Fruit fly (Drosophila melanogaster) whole organism, embryonic: ENCODE results near the gene dind.
A peak's percentile ranks its signal among the peaks of the same experiment; 100 is the strongest.

Experiments used
- Abd-B ChIP-seq: fragments of 200-800 bp; sonication (Bioruptor generic); optimal IDR thresholded peaks from 2 replicates; lab custom pipeline; 2018; ENCODE audit warnings: missing biosample characterization, mild to moderate bottlenecking, missing genetic modification characterization, moderate library complexity
- Atf-2 ChIP-seq: fragments of 200-800 bp; sonication (Bioruptor generic); optimal IDR thresholded peaks from 2 replicates; lab custom pipeline; 2016; ENCODE audit warnings: missing biosample characterization, missing genetic modification characterization
- BEAF-32 ChIP-seq: fragments of 200-800 bp; sonication (Bioruptor generic); optimal IDR thresholded peaks from 3 replicates; lab custom pipeline; 2017; ENCODE audit warnings: missing biosample characterization, missing genetic modification characterization, mild to moderate bottlenecking, moderate library complexity, missing genetic modification reagents
- Bgb ChIP-seq: fragments of 200-800 bp; sonication (Bioruptor generic); IDR thresholded peaks from 2 replicates; pipeline ENCODE4 v1.3.6; 2022; ENCODE audit warnings: missing biosample characterization, missing genetic modification characterization; ENCODE audit not compliant: partially characterized antibody
- CG13775 ChIP-seq: fragments of 200-800 bp; sonication (Bioruptor generic); optimal IDR thresholded peaks from 3 replicates; lab custom pipeline; 2017; ENCODE audit warnings: missing biosample characterization, mild to moderate bottlenecking, missing genetic modification characterization
- CG13894 ChIP-seq: fragments of 200-800 bp; sonication (Bioruptor generic); optimal IDR thresholded peaks from 3 replicates; lab custom pipeline; 2018; ENCODE audit warnings: missing biosample characterization, mild to moderate bottlenecking, missing genetic modification characterization, moderate library complexity
- CG15269 ChIP-seq: fragments of 200-800 bp; sonication (Bioruptor generic); optimal IDR thresholded peaks from 2 replicates; lab custom pipeline; 2018; ENCODE audit warnings: missing biosample characterization, mild to moderate bottlenecking, missing genetic modification characterization, moderate library complexity
- CG15514 ChIP-seq: fragments of 200-800 bp; sonication (Bioruptor generic); optimal IDR thresholded peaks from 3 replicates; lab custom pipeline; 2017; ENCODE audit warnings: missing biosample characterization, missing genetic modification characterization, mild to moderate bottlenecking, moderate library complexity, missing genetic modification reagents
- CG17612 ChIP-seq: fragments of 200-800 bp; sonication (Bioruptor generic); IDR thresholded peaks from 2 replicates; pipeline ENCODE4 v1.3.6; 2022; ENCODE audit warnings: missing biosample characterization, missing genetic modification characterization
- CG18262 ChIP-seq: fragments of 200-800 bp; optimal IDR thresholded peaks from 3 replicates; lab custom pipeline; 2019; ENCODE audit warnings: missing biosample characterization, mild to moderate bottlenecking, missing genetic modification characterization, moderate library complexity
- CG18764 ChIP-seq: fragments of 200-800 bp; sonication (Bioruptor generic); optimal IDR thresholded peaks from 3 replicates; lab custom pipeline; 2016; ENCODE audit warnings: missing biosample characterization, missing genetic modification characterization
- CG2120 ChIP-seq: fragments of 200-800 bp; sonication (Bioruptor generic); optimal IDR thresholded peaks from 3 replicates; lab custom pipeline; 2016; ENCODE audit warnings: missing biosample characterization, missing genetic modification characterization
- CG31388 ChIP-seq: fragments of 200-800 bp; sonication (Bioruptor generic); optimal IDR thresholded peaks from 2 replicates; lab custom pipeline; 2016; ENCODE audit warnings: missing biosample characterization, missing genetic modification characterization
- CG3163 ChIP-seq: fragments of 200-800 bp; sonication (Bioruptor generic); optimal IDR thresholded peaks from 3 replicates; lab custom pipeline; 2016; ENCODE audit warnings: missing biosample characterization, missing genetic modification characterization
- CG33213 ChIP-seq: fragments of 200-800 bp; sonication (Bioruptor generic); optimal IDR thresholded peaks from 3 replicates; lab custom pipeline; 2016; ENCODE audit warnings: missing biosample characterization, missing genetic modification characterization
- CG4730 ChIP-seq: fragments of 200-800 bp; sonication (Bioruptor generic); IDR thresholded peaks from 2 replicates; pipeline ENCODE4 v1.3.6; 2022; ENCODE audit warnings: missing biosample characterization, missing genetic modification characterization
- CG6272 ChIP-seq: fragments of 200-800 bp; sonication (Bioruptor generic); IDR thresholded peaks from 2 replicates; pipeline ENCODE4 v1.3.6; 2022; ENCODE audit warnings: missing biosample characterization, missing genetic modification characterization
- CG6813 ChIP-seq: fragments of 200-800 bp; sonication (Bioruptor generic); optimal IDR thresholded peaks from 2 replicates; lab custom pipeline; 2017; ENCODE audit warnings: missing biosample characterization, missing genetic modification characterization, mild to moderate bottlenecking, moderate library complexity, missing genetic modification reagents
- CHES-1-like ChIP-seq: fragments of 200-800 bp; sonication (Bioruptor generic); optimal IDR thresholded peaks from 2 replicates; lab custom pipeline; 2016; ENCODE audit warnings: missing biosample characterization, missing genetic modification characterization
- CkIIα-i1 ChIP-seq: fragments of 200-800 bp; sonication (Bioruptor generic); IDR thresholded peaks from 2 replicates; pipeline ENCODE4 v1.3.6; 2022; ENCODE audit warnings: missing biosample characterization, missing genetic modification characterization
- CrebB ChIP-seq: fragments of 200-800 bp; sonication (Bioruptor generic); optimal IDR thresholded peaks from 3 replicates; lab custom pipeline; 2018; ENCODE audit warnings: missing biosample characterization, mild to moderate bottlenecking, missing genetic modification characterization
- Dip2 ChIP-seq: fragments of 200-800 bp; sonication (Bioruptor generic); IDR thresholded peaks from 2 replicates; pipeline ENCODE4 v1.3.6; 2022; ENCODE audit warnings: missing biosample characterization, missing genetic modification characterization
- Drgx ChIP-seq: fragments of 200-800 bp; sonication (Bioruptor generic); IDR thresholded peaks from 2 replicates; pipeline ENCODE4 v1.3.6; 2022; ENCODE audit warnings: missing biosample characterization, missing genetic modification characterization
- Elba2 ChIP-seq: fragments of 200-800 bp; sonication (Bioruptor generic); optimal IDR thresholded peaks from 3 replicates; lab custom pipeline; 2016; ENCODE audit warnings: missing biosample characterization, missing genetic modification characterization
- Fer2 ChIP-seq: fragments of 200-800 bp; sonication (Bioruptor generic); optimal IDR thresholded peaks from 2 replicates; lab custom pipeline; 2018; ENCODE audit warnings: missing biosample characterization, mild to moderate bottlenecking, missing genetic modification characterization, moderate library complexity
- GATAe ChIP-seq: fragments of 200-800 bp; sonication (Bioruptor generic); conservative IDR thresholded peaks from 2 replicates; pipeline ENCODE4 v1.3.6; 2022; ENCODE audit warnings: missing biosample characterization, missing genetic modification characterization
- Hr3 ChIP-seq: fragments of 200-800 bp; sonication (Bioruptor generic); optimal IDR thresholded peaks from 3 replicates; lab custom pipeline; 2016; ENCODE audit warnings: missing biosample characterization, missing genetic modification characterization
- Hr78 ChIP-seq, 2 experiments: fragments of 200-800 bp in 1 of 2; fragments of >200 bp in 1 of 2; sonication (Bioruptor generic) in 1 of 2; optimal IDR thresholded peaks; 2 replicates each; lab custom pipeline; 2017 to 2019; ENCODE audit warnings: missing biosample characterization in 2 of 2, missing genetic modification characterization in 2 of 2, mild to moderate bottlenecking in 1 of 2, moderate library complexity in 1 of 2
- Lhr ChIP-seq: fragments of 200-800 bp; sonication (Bioruptor generic); optimal IDR thresholded peaks from 3 replicates; lab custom pipeline; 2017; ENCODE audit warnings: mild to moderate bottlenecking, missing biosample characterization, missing genetic modification reagents, missing genetic modification characterization
- NC2α ChIP-seq: fragments of 200-800 bp; sonication (Bioruptor generic); optimal IDR thresholded peaks from 2 replicates; lab custom pipeline; 2016; ENCODE audit warnings: missing biosample characterization, missing genetic modification characterization
- NfI ChIP-seq: fragments of 200-800 bp; sonication (Bioruptor generic); optimal IDR thresholded peaks from 3 replicates; lab custom pipeline; 2018; ENCODE audit warnings: missing biosample characterization, mild to moderate bottlenecking, missing genetic modification characterization, moderate library complexity
- Tbp ChIP-seq: fragments of >200 bp; optimal IDR thresholded peaks from 2 replicates; lab custom pipeline; 2018; ENCODE audit warnings: missing biosample characterization, missing genetic modification characterization
- Vsx1 ChIP-seq: fragments of 200-800 bp; sonication (Bioruptor generic); optimal IDR thresholded peaks from 2 replicates; lab custom pipeline; 2017; ENCODE audit warnings: missing biosample characterization, mild to moderate bottlenecking, missing genetic modification characterization, missing genetic modification reagents
- ab ChIP-seq: fragments of 200-800 bp; sonication (Bioruptor generic); optimal IDR thresholded peaks from 2 replicates; lab custom pipeline; 2016; ENCODE audit warnings: missing biosample characterization, missing genetic modification characterization
- bigmax ChIP-seq: fragments of 200-800 bp; sonication (Bioruptor generic); optimal IDR thresholded peaks from 2 replicates; lab custom pipeline; 2018; ENCODE audit warnings: missing biosample characterization, mild to moderate bottlenecking, missing genetic modification characterization
- ci ChIP-seq: fragments of 200-800 bp; sonication (Bioruptor generic); IDR thresholded peaks from 3 replicates; pipeline ENCODE4 v1.3.6; 2022; ENCODE audit warnings: missing biosample characterization, missing genetic modification characterization
- emc ChIP-seq: fragments of 200-800 bp; sonication (Bioruptor generic); optimal IDR thresholded peaks from 2 replicates; lab custom pipeline; 2016; ENCODE audit warnings: missing biosample characterization, missing genetic modification characterization
- ems ChIP-seq: fragments of 200-800 bp; sonication (Bioruptor generic); optimal IDR thresholded peaks from 3 replicates; lab custom pipeline; 2016; ENCODE audit warnings: missing biosample characterization, missing genetic modification characterization
- en ChIP-seq: fragments of 200-800 bp; sonication (Bioruptor generic); optimal IDR thresholded peaks from 2 replicates; lab custom pipeline; 2016; ENCODE audit warnings: missing biosample characterization, missing genetic modification characterization
- her ChIP-seq: fragments of 200-800 bp; sonication (Bioruptor generic); optimal IDR thresholded peaks from 2 replicates; lab custom pipeline; 2016; ENCODE audit warnings: missing biosample characterization, missing genetic modification characterization
- maf-S ChIP-seq: fragments of 200-800 bp; sonication (Bioruptor generic); optimal IDR thresholded peaks from 2 replicates; lab custom pipeline; 2016; ENCODE audit warnings: missing biosample characterization, missing genetic modification characterization
- mld ChIP-seq: fragments of 200-800 bp; sonication (Bioruptor generic); IDR thresholded peaks from 3 replicates; pipeline ENCODE4 v1.3.6; 2022; ENCODE audit warnings: missing biosample characterization, missing genetic modification characterization; ENCODE audit not compliant: partially characterized antibody
- nau ChIP-seq: fragments of 200-800 bp; sonication (Bioruptor generic); optimal IDR thresholded peaks from 3 replicates; lab custom pipeline; 2017; ENCODE audit warnings: missing biosample characterization, mild to moderate bottlenecking, missing genetic modification characterization, missing genetic modification reagents
- p53 ChIP-seq: fragments of 200-800 bp; sonication (Bioruptor generic); optimal IDR thresholded peaks from 2 replicates; lab custom pipeline; 2016; ENCODE audit warnings: missing biosample characterization, missing genetic modification characterization
- psq ChIP-seq: fragments of 200-800 bp; sonication (Bioruptor generic); optimal IDR thresholded peaks from 2 replicates; lab custom pipeline; 2017; ENCODE audit warnings: missing biosample characterization, missing genetic modification characterization
- ro ChIP-seq: fragments of 200-800 bp; sonication (Bioruptor generic); IDR thresholded peaks from 2 replicates; pipeline ENCODE4 v1.3.6; 2022; ENCODE audit warnings: missing biosample characterization, missing genetic modification characterization
- salm ChIP-seq: fragments of 200-800 bp; sonication (Bioruptor generic); optimal IDR thresholded peaks from 2 replicates; lab custom pipeline; 2018; ENCODE audit warnings: missing biosample characterization, mild to moderate bottlenecking, missing genetic modification characterization
- shn ChIP-seq: fragments of 200-800 bp; sonication (Bioruptor generic); optimal IDR thresholded peaks from 3 replicates; lab custom pipeline; 2016; ENCODE audit warnings: missing biosample characterization, missing genetic modification characterization
- slp2 ChIP-seq: fragments of 200-800 bp; sonication (Bioruptor generic); optimal IDR thresholded peaks from 2 replicates; lab custom pipeline; 2016; ENCODE audit warnings: missing biosample characterization, missing genetic modification characterization
- toy ChIP-seq: fragments of 200-800 bp; sonication (Bioruptor generic); IDR thresholded peaks from 2 replicates; pipeline ENCODE4 v1.3.6; 2022; ENCODE audit warnings: missing biosample characterization, missing genetic modification characterization

dind gene

DNA sequence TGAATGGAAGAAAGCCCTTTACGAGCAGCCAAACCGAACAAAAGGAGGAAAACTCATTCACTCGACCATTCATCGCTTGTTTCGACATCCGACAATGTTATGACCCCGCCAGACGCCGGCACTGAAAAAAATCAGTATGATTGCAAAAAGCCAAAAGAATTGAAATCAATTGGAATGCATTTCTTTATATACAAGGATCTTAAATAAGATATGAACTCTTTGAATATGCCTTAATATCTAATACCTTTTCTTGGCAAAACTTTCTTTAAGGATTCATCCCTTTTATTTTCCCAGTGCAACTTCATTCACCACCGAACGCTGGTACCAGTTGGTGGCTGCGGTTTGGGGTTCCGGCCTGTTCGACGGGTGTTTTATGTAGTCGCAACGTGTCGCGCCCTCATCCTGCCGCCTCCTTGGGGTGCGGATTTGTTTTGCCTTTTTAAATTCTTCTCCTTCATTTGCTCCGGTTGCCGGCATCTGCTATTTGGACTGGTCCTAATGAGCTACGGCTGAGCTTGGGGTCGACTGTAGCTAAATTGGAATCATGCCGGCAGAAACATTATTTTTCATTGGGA, 42.5 kb upstream of the dind start (continued):
- peak; percentile 82 for TF ChIP-seq CG6272
- peak; percentile 56 for TF ChIP-seq en (GFP tag; lab: Kevin White, UChicago)
- TF ChIP-seq Vsx1 (GFP tag; lab: Kevin White, UChicago): peak; percentile 46
- peak; percentile 27 for TF ChIP-seq Lhr
- TF ChIP-seq ems (GFP tag; lab: Kevin White, UChicago): peak; percentile 81
- TF ChIP-seq emc (GFP tag; lab: Kevin White, UChicago): no peak
- peak; percentile 74; the same call in 1 of the 2 replicates for TF ChIP-seq CG4730 (GFP tag; lab: Robert Waterston, UW)
- TF ChIP-seq NfI (GFP tag; lab: Kevin White, UChicago): peak; percentile 84
- no peak for TF ChIP-seq CG17612 (GFP tag; lab: Robert Waterston, UW)
- no peak for TF ChIP-seq mld (GFP tag; lab: Robert Waterston, UW)
- TF ChIP-seq Fer2 (tag; lab: Kevin White, UChicago): peak; percentile 81
- TF ChIP-seq CHES-1-like (GFP tag; lab: Kevin White, UChicago): peak; percentile 82
- TF ChIP-seq CG2120: peak; percentile 93
- TF ChIP-seq ab (GFP tag; lab: Kevin White, UChicago): peak; percentile 8
- no peak for TF ChIP-seq CG31388
- peak; percentile 86 for TF ChIP-seq CG6813 (GFP tag; lab: Kevin White, UChicago)
- peak; percentile 39 for TF ChIP-seq NC2α (GFP tag; lab: Kevin White, UChicago)
- peak; percentile 76 for TF ChIP-seq maf-S (GFP tag; lab: Kevin White, UChicago)
- peak; percentile 59; the same call in 1 of the 2 replicates for TF ChIP-seq ro (GFP tag; lab: Robert Waterston, UW)
- peak; percentile 75 for TF ChIP-seq Hr3 (GFP tag; lab: Kevin White, UChicago)
- TF ChIP-seq CG13775 (GFP tag; lab: Kevin White, UChicago): peak; percentile 71
- peak; percentile 67 for TF ChIP-seq Atf-2 (GFP tag; lab: Kevin White, UChicago)
- peak; percentile 58 for TF ChIP-seq slp2 (GFP tag; lab: Kevin White, UChicago)
- TF ChIP-seq BEAF-32: no peak
- TF ChIP-seq CG18262 (tag; lab: Kevin White, UChicago): peak; percentile 90
- TF ChIP-seq CrebB (tag; lab: Kevin White, UChicago): peak; percentile 85
- peak; percentile 38; the same call in 1 of the 2 replicates for TF ChIP-seq GATAe (GFP tag; lab: Robert Waterston, UW)
- TF ChIP-seq psq: peak; percentile 16
- TF ChIP-seq Drgx (GFP tag; lab: Robert Waterston, UW): no peak
- peak; percentile 77 for TF ChIP-seq CG15514
- TF ChIP-seq salm (tag; lab: Kevin White, UChicago): peak; percentile 65
- peak; percentile 94 for TF ChIP-seq CG13894
- peak; percentile 59; the same call in 1 of the 2 replicates for TF ChIP-seq toy (GFP tag; lab: Robert Waterston, UW)
- TF ChIP-seq p53: peak; percentile 49
- TF ChIP-seq Dip2: no peak
- TF ChIP-seq Elba2 (GFP tag; lab: Kevin White, UChicago): no peak
- TF ChIP-seq CkIIα-i1: no peak
- peak; percentile 92 for TF ChIP-seq ci (GFP tag; lab: Robert Waterston, UW)
- TF ChIP-seq Abd-B (GFP tag; lab: Kevin White, UChicago): peak; percentile 81
- TF ChIP-seq CG3163 (GFP tag; lab: Kevin White, UChicago): peak; percentile 63
- TF ChIP-seq her (GFP tag; lab: Kevin White, UChicago): peak; percentile 80
- TF ChIP-seq CG15269 (tag; lab: Kevin White, UChicago): peak; percentile 92
- peak; percentile 29 for TF ChIP-seq shn
- peak; percentile 57 for TF ChIP-seq CG18764
- no peak for TF ChIP-seq Bgb (GFP tag; lab: Robert Waterston, UW)
- peak; percentile 78 for TF ChIP-seq nau (GFP tag; lab: Kevin White, UChicago)
- no peak for TF ChIP-seq Tbp (GFP tag; lab: Kevin White, UChicago)
- TF ChIP-seq bigmax: no peak
- peak; percentile 65 for TF ChIP-seq CG33213 (GFP tag; lab: Kevin White, UChicago)
- TF ChIP-seq Hr78 (GFP tag; optimal IDR thresholded peaks at IDR 0.05; lab: Kevin White, UChicago): no peak
